Fruit fly (Drosophila melanogaster): ENCODE results near the gene slo.

Gene slo

dm6 chr3R:24662412-24662796, at the start of gene slo:
Gene slo (plus strand): TSS chr3R:24662491.
- TF ChIP-seq pan (optimal IDR thresholded peaks at IDR 0.05) (no peak), CG8478 (optimal IDR thresholded peaks at IDR 0.05) (no peak), usp (GFP tag; optimal IDR thresholded peaks at IDR 0.05) (no peak), Dll (optimal IDR thresholded peaks at IDR 0.05) (no peak), psq (optimal IDR thresholded peaks at IDR 0.05) (no peak), EcR (GFP tag; optimal IDR thresholded peaks at IDR 0.05) (no peak)

- TF ChIP-seq EcR (GFP tag; optimal IDR thresholded peaks at IDR 0.05), result no peak
- no peak for TF ChIP-seq usp (GFP tag; optimal IDR thresholded peaks at IDR 0.05)
- no peak for TF ChIP-seq Dll (optimal IDR thresholded peaks at IDR 0.05)
- TF ChIP-seq psq (optimal IDR thresholded peaks at IDR 0.05), result no peak
- TF ChIP-seq CG8478 (optimal IDR thresholded peaks at IDR 0.05), result no peak
- TF ChIP-seq pan (optimal IDR thresholded peaks at IDR 0.05), result no peak
Measured at dm6 chr3R:24613819-24614706, 48.2 kb upstream of the slo start.

dm6 chr3R:24614707-24615022, 47.6 kb upstream of the slo start:
- TF ChIP-seq Dll (optimal IDR thresholded peaks at IDR 0.05) (no peak), psq (optimal IDR thresholded peaks at IDR 0.05) (no peak)

DNA sequence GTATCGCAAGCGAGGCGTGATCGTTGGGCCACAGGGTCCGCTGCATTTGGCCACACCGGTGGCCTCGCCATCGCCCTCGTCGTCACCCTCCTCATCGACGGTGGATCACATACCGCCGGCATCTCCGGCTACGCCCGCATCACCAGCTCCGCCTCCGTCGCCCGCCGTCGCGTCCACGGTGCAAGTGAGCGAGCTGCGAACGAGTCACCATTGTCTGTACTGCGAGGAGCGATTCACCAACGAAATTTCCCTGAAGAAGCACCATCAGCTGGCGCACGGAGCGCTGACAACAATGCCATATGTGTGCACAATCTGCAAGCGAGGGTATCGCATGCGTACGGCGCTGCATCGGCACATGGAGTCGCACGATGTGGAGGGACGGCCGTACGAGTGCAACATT, 41.7 kb upstream of the slo start:
- TF ChIP-seq CG8478 (optimal IDR thresholded peaks at IDR 0.05), result no peak
- TF ChIP-seq pan (optimal IDR thresholded peaks at IDR 0.05), result no peak
- no peak for TF ChIP-seq usp (GFP tag; optimal IDR thresholded peaks at IDR 0.05)
- no peak for TF ChIP-seq psq (optimal IDR thresholded peaks at IDR 0.05)
- TF ChIP-seq EcR (GFP tag; optimal IDR thresholded peaks at IDR 0.05), result no peak
- no peak for TF ChIP-seq Dll (optimal IDR thresholded peaks at IDR 0.05)

- TF ChIP-seq CG8478 (optimal IDR thresholded peaks at IDR 0.05), result no peak
- no peak for TF ChIP-seq pan (optimal IDR thresholded peaks at IDR 0.05)
- TF ChIP-seq Dll (optimal IDR thresholded peaks at IDR 0.05), result no peak
- no peak for TF ChIP-seq usp (GFP tag; optimal IDR thresholded peaks at IDR 0.05)
- no peak for TF ChIP-seq psq (optimal IDR thresholded peaks at IDR 0.05)
- no peak for TF ChIP-seq EcR (GFP tag; optimal IDR thresholded peaks at IDR 0.05)
Measured at dm6 chr3R:24625517-24625925, 36.8 kb upstream of the slo start, which contains the start of the genes Syx18 and atl. Gene Syx18 (minus strand): TSS chr3R:24625562. Gene atl (plus strand): TSS chr3R:24625671.

dm6 chr3R:24626003-24626486, 36.2 kb upstream of the slo start:
- no peak for TF ChIP-seq Dll (optimal IDR thresholded peaks at IDR 0.05)
- TF ChIP-seq pan (optimal IDR thresholded peaks at IDR 0.05), result no peak
- TF ChIP-seq psq (optimal IDR thresholded peaks at IDR 0.05), result no peak
- TF ChIP-seq EcR (GFP tag; optimal IDR thresholded peaks at IDR 0.05), result no peak
- TF ChIP-seq CG8478 (optimal IDR thresholded peaks at IDR 0.05), result no peak
- no peak for TF ChIP-seq usp (GFP tag; optimal IDR thresholded peaks at IDR 0.05)

dm6 chr3R:24626667-24627066, 35.6 kb upstream of the slo start:
- TF ChIP-seq usp (GFP tag; optimal IDR thresholded peaks at IDR 0.05), result no peak
- TF ChIP-seq Dll (optimal IDR thresholded peaks at IDR 0.05), result no peak
- TF ChIP-seq CG8478 (optimal IDR thresholded peaks at IDR 0.05), result no peak
- TF ChIP-seq psq (optimal IDR thresholded peaks at IDR 0.05), result no peak
- no peak for TF ChIP-seq pan (optimal IDR thresholded peaks at IDR 0.05)
- no peak for TF ChIP-seq EcR (GFP tag; optimal IDR thresholded peaks at IDR 0.05)

DNA sequence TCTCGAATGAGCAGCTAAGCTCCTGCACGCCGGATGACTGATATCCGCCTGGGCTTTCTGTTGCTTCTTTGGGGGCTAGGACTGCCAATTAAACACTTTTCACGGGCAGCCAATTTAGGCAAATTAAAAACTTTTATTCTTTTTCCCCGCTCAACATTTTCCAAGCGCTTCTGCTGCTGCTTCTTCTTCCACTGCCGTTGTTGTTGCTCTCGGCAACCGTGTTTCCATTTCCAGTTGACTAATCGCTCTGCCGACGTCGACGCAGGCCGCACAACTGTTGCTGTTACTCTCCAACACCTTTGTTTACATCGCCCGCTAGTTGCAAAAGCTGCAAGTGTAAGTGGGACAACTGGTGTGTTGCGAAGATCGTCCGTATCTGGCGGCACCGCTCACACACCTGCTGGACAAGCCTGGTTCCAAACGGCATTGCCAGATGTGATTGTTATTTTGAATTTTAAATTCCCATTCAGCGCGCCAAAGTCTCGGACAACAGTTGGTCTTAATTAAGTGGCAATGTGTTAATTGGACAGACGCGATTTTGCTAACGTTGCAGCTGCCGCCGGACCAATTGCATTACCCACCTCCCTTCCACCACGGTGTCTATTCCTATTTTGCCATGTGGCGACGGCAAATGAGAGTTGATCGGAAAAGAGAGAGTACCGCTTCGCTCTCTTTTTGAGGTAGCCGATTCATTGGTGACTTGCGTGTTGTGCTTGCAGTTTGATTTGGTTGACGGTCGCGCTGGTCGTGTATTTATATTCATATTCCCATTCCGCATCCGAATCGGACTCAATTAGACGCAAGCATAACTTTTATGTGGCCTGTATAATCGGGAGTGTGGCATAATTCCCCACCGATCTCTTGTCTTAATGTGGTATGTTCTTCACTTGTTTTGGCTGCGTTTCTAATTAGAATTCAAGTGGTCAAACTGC, 32.1 kb upstream of the slo start, which contains the start of gene Wsck:
TSS of gene Wsck (minus strand) at position 199 of the 932 bp plus-strand sequence.
- TF ChIP-seq CG8478 (optimal IDR thresholded peaks at IDR 0.05) (peak; percentile 97), psq (optimal IDR thresholded peaks at IDR 0.05) (no peak)

DNA sequence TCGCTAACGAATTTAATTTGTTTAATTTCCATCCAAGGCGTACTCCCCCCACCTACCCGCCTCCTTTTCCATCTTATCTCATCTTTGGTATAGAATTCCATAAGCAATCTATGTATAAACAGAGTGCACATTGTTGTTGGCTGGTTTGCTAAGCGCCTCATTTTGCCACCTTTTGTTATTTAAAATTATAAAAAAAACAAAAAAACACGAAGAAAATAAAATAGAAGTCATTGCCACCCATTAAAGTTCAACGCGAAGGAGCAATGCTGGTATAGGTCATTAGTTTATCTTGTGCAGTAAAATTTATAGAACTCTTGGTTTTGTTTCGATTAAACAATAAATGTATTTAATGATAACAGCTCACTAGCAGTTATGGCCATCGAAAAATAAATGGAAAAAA, 28.0 kb upstream of the slo start:
- TF ChIP-seq CG8478 (optimal IDR thresholded peaks at IDR 0.05) (no peak), usp (GFP tag; optimal IDR thresholded peaks at IDR 0.05) (no peak), pan (optimal IDR thresholded peaks at IDR 0.05) (no peak), Dll (optimal IDR thresholded peaks at IDR 0.05) (no peak), psq (optimal IDR thresholded peaks at IDR 0.05) (no peak), EcR (GFP tag; optimal IDR thresholded peaks at IDR 0.05) (no peak)

DNA sequence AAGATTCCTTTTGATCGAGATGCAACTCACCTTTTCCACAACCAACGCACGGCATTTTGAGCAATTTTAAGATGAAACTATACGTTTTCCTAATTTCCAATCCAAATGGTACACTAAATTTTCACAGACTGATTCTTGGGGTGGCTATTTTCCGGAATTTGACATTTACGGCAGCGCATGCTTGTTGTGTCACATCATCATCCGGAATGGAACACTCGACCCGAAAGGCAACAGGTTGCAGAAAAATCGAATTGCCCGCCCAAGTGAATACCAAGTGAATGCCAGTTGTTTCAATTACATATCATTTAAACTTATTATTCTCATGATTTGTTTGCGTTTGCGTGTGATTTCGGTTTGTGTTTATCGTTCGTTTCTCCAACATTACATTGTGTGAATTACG, 27.3 kb upstream of the slo start, which contains the start of gene MtnF:
TSS of gene MtnF (minus strand) at position 209 of the 400 bp plus-strand sequence.
- TF ChIP-seq EcR (GFP tag; optimal IDR thresholded peaks at IDR 0.05), result no peak
- no peak for TF ChIP-seq CG8478 (optimal IDR thresholded peaks at IDR 0.05)
- TF ChIP-seq pan (optimal IDR thresholded peaks at IDR 0.05), result no peak
- no peak for TF ChIP-seq psq (optimal IDR thresholded peaks at IDR 0.05)
- no peak for TF ChIP-seq usp (GFP tag; optimal IDR thresholded peaks at IDR 0.05)
- no peak for TF ChIP-seq Dll (optimal IDR thresholded peaks at IDR 0.05)

DNA sequence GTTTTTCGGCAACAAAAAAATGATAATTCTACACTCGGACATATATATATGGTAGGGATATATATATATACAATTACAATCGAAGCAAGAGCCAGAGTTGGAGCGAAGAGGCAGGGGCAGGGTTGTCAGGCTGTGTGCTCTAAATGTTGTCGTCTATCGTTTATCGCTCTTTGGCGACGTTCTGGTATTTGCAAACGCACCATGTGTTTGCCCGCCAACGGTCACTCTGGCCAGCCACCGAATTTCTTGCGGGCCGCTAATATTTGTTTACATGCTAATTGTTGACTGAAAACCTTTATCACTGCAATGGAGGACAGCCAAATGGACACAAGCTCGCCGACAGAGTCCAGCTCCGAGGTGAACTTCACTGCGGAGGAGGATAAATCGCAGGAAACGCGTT, 12.4 kb upstream of the slo start, which contains the start of the genes puf and ash2:
TSS of gene puf (minus strand) at position 121 of the 400 bp plus-strand sequence.
TSS of gene ash2 (plus strand) at position 203 of the 400 bp plus-strand sequence.
- TF ChIP-seq pan (optimal IDR thresholded peaks at IDR 0.05), result no peak

- TF ChIP-seq EcR (GFP tag; optimal IDR thresholded peaks at IDR 0.05) (no peak), psq (optimal IDR thresholded peaks at IDR 0.05) (no peak), CG8478 (optimal IDR thresholded peaks at IDR 0.05) (no peak), Dll (optimal IDR thresholded peaks at IDR 0.05) (no peak), usp (GFP tag; optimal IDR thresholded peaks at IDR 0.05) (no peak)
Measured at dm6 chr3R:24651044-24651459, 11.2 kb upstream of the slo start.
